Fruit fly (Drosophila melanogaster) whole organism, prepupa: ENCODE results near the gene Rrp47.

Experiments used
- CG11762 ChIP-seq: fragments of 200-800 bp; sonication (Bioruptor generic); optimal IDR thresholded peaks from 3 replicates; lab custom pipeline; 2016; ENCODE audit warnings: missing biosample characterization, missing genetic modification characterization; ENCODE audit not compliant: insufficient read depth
- CG1621 ChIP-seq: fragments of 200-800 bp; sonication (Bioruptor generic); optimal IDR thresholded peaks from 3 replicates; lab custom pipeline; 2018; ENCODE audit warnings: missing biosample characterization, mild to moderate bottlenecking, missing genetic modification characterization
- CG3032 ChIP-seq: fragments of 200-800 bp; optimal IDR thresholded peaks from 2 replicates; lab custom pipeline; 2019; ENCODE audit warnings: missing biosample characterization, mild to moderate bottlenecking, missing genetic modification characterization, moderate library complexity
- CG6163 ChIP-seq: fragments of 200-800 bp; sonication (Bioruptor generic); IDR thresholded peaks from 3 replicates; pipeline ENCODE4 v1.3.6; 2022; ENCODE audit warnings: missing biosample characterization, missing genetic modification characterization
- CG6854 ChIP-seq: fragments of 200-800 bp; sonication (Bioruptor generic); optimal IDR thresholded peaks from 2 replicates; lab custom pipeline; 2017; ENCODE audit warnings: missing biosample characterization, mild to moderate bottlenecking, missing genetic modification characterization
- CG9139 ChIP-seq: fragments of 200-800 bp; sonication (Bioruptor generic); optimal IDR thresholded peaks from 3 replicates; lab custom pipeline; 2017; ENCODE audit warnings: missing biosample characterization, mild to moderate bottlenecking, missing genetic modification characterization
- Eip75B ChIP-seq: fragments of 200-800 bp; sonication (Bioruptor generic); optimal IDR thresholded peaks from 3 replicates; lab custom pipeline; 2016; ENCODE audit warnings: missing biosample characterization, missing genetic modification characterization
- Eip93F ChIP-seq: fragments of 200-800 bp; sonication (Bioruptor generic); optimal IDR thresholded peaks from 2 replicates; lab custom pipeline; 2016; ENCODE audit warnings: missing biosample characterization, mild to moderate bottlenecking, missing genetic modification characterization
- Hr38 ChIP-seq: sonication (Bioruptor generic); optimal IDR thresholded peaks from 2 replicates; lab custom pipeline; 2016; ENCODE audit warnings: missing biosample characterization, missing genetic modification characterization
- Smox ChIP-seq: fragments of 200-800 bp; sonication (Bioruptor generic); optimal IDR thresholded peaks from 3 replicates; lab custom pipeline; 2016; ENCODE audit warnings: missing biosample characterization, missing genetic modification characterization
- cyc ChIP-seq: fragments of 200-800 bp; sonication (Bioruptor generic); optimal IDR thresholded peaks from 3 replicates; lab custom pipeline; 2016; ENCODE audit warnings: missing biosample characterization, missing genetic modification characterization
- eg ChIP-seq: fragments of 200-800 bp; sonication (Bioruptor generic); IDR thresholded peaks from 3 replicates; pipeline ENCODE4 v1.3.6; 2022; ENCODE audit warnings: missing biosample characterization, missing genetic modification characterization
- salr ChIP-seq, 2 experiments: fragments of 200-800 bp; sonication (Bioruptor generic); optimal IDR thresholded peaks; 3 replicates each; lab custom pipeline; 2016 to 2018; ENCODE audit warnings: missing biosample characterization in 2 of 2, missing genetic modification characterization in 2 of 2, mild to moderate bottlenecking in 1 of 2

- TF ChIP-seq CG3032 (tag; lab: Kevin White, UChicago), result no peak
- TF ChIP-seq CG11762 (GFP tag; lab: Kevin White, UChicago), result no peak
- no peak for TF ChIP-seq Eip75B (GFP tag; lab: Kevin White, UChicago)
- no peak for TF ChIP-seq Eip93F (GFP tag; lab: Kevin White, UChicago)
- no peak for TF ChIP-seq salr (GFP tag; optimal IDR thresholded peaks at IDR 0.05; lab: Kevin White, UChicago)
- no peak for TF ChIP-seq CG6163 (GFP tag; lab: Robert Waterston, UW)
- no peak for TF ChIP-seq eg (GFP tag; lab: Robert Waterston, UW)
- no peak for TF ChIP-seq CG6854 (GFP tag; lab: Kevin White, UChicago)
- no peak for TF ChIP-seq CG9139 (GFP tag; lab: Kevin White, UChicago)
- no peak for TF ChIP-seq Smox (GFP tag; lab: Kevin White, UChicago)
- TF ChIP-seq Hr38, result no peak
- no peak for TF ChIP-seq cyc
- TF ChIP-seq CG1621 (tag; lab: Kevin White, UChicago), result no peak
Measured at dm6 chrX:15950056-15950455, 5.4 kb downstream of the Rrp47 start.
